Worm (Caenorhabditis elegans) whole organism, L3 larva: ENCODE measurements around the gene col-91.
A peak's percentile ranks its signal among the peaks of the same experiment; 100 is the strongest.

ENCODE experiments used
- R02D3.7 ChIP-seq: fragments of 150-350 bp; optimal IDR thresholded peaks from 2 replicates; lab custom pipeline; 2014; ENCODE audit warnings: missing biosample characterization, missing genetic modification characterization
- ZK546.5 ChIP-seq: sonication (generic microtip); optimal IDR thresholded peaks from 2 replicates; lab custom pipeline; 2017; ENCODE audit warnings: missing biosample characterization, missing genetic modification characterization
- aly-2 ChIP-seq: fragments of 150-350 bp; optimal IDR thresholded peaks from 2 replicates; lab custom pipeline; 2014; ENCODE audit warnings: missing biosample characterization, missing genetic modification characterization
- ama-1 ChIP-seq: fragments of 150-350 bp; optimal IDR thresholded peaks from 2 replicates; lab custom pipeline; 2018
- ceh-16 ChIP-seq: sonication (generic microtip); optimal IDR thresholded peaks from 2 replicates; lab custom pipeline; 2017; ENCODE audit warnings: missing biosample characterization, missing genetic modification characterization
- ceh-28 ChIP-seq: fragments of 150-350 bp; optimal IDR thresholded peaks from 2 replicates; lab custom pipeline; 2014; ENCODE audit warnings: missing biosample characterization, missing genetic modification reagents, missing genetic modification characterization
- ceh-82 ChIP-seq: fragments of 150-350 bp; optimal IDR thresholded peaks from 2 replicates; lab custom pipeline; 2014; ENCODE audit warnings: missing biosample characterization, missing genetic modification characterization
- ceh-9 ChIP-seq: sonication (generic microtip); optimal IDR thresholded peaks from 2 replicates; lab custom pipeline; 2018; ENCODE audit warnings: missing biosample characterization, missing genetic modification characterization
- egl-27 ChIP-seq: sonication (generic microtip); optimal IDR thresholded peaks from 4 replicates; lab custom pipeline; 2017; ENCODE audit warnings: missing biosample characterization, missing genetic modification reagents, missing genetic modification characterization
- egl-5 ChIP-seq: fragments of 150-350 bp; optimal IDR thresholded peaks from 2 replicates; lab custom pipeline; 2017; ENCODE audit warnings: missing biosample characterization, missing genetic modification reagents, missing genetic modification characterization, inconsistent platforms
- eor-1 ChIP-seq, 2 experiments: fragments of 150-350 bp; optimal IDR thresholded peaks; 2 replicates each; lab custom pipeline; 2014 to 2018; ENCODE audit warnings: missing biosample characterization in 2 of 2, missing genetic modification characterization in 2 of 2
- fkh-10 ChIP-seq: sonication (generic microtip); optimal IDR thresholded peaks from 2 replicates; lab custom pipeline; 2017; ENCODE audit warnings: missing biosample characterization, missing genetic modification reagents, missing genetic modification characterization
- fkh-2 ChIP-seq: fragments of 150-350 bp; optimal IDR thresholded peaks from 2 replicates; lab custom pipeline; 2014; ENCODE audit warnings: missing biosample characterization, missing genetic modification reagents, missing genetic modification characterization
- fos-1 ChIP-seq: fragments of 150-350 bp; optimal IDR thresholded peaks from 2 replicates; lab custom pipeline; 2014; ENCODE audit warnings: missing biosample characterization, missing genetic modification characterization
- hmg-11 ChIP-seq: sonication (generic microtip); optimal IDR thresholded peaks from 2 replicates; lab custom pipeline; 2016; ENCODE audit warnings: missing genetic modification characterization, missing compliant biosample characterization
- jun-1 ChIP-seq: fragments of 150-350 bp; optimal IDR thresholded peaks from 2 replicates; lab custom pipeline; 2014; ENCODE audit warnings: missing biosample characterization, missing genetic modification reagents, missing genetic modification characterization
- lin-15B ChIP-seq: fragments of 150-350 bp; optimal IDR thresholded peaks from 2 replicates; lab custom pipeline; 2014; ENCODE audit warnings: missing biosample characterization, missing genetic modification characterization
- lin-39 ChIP-seq: fragments of 150-350 bp; optimal IDR thresholded peaks from 2 replicates; lab custom pipeline; 2018; ENCODE audit warnings: missing biosample characterization, missing genetic modification reagents, missing genetic modification characterization
- mdl-1 ChIP-seq: fragments of 150-350 bp; optimal IDR thresholded peaks from 2 replicates; lab custom pipeline; 2014; ENCODE audit warnings: missing biosample characterization, missing genetic modification characterization
- nfya-1 ChIP-seq: sonication (generic microtip); optimal IDR thresholded peaks from 2 replicates; lab custom pipeline; 2017; ENCODE audit warnings: missing genetic modification characterization, mild to moderate bottlenecking, missing compliant biosample characterization, antibody characterized with exemption, moderate library complexity; ENCODE audit not compliant: insufficient read depth
- nhr-11 ChIP-seq: fragments of 150-350 bp; optimal IDR thresholded peaks from 2 replicates; lab custom pipeline; 2014; ENCODE audit warnings: missing biosample characterization, missing genetic modification characterization
- nhr-12 ChIP-seq: fragments of 150-350 bp; optimal IDR thresholded peaks from 2 replicates; lab custom pipeline; 2014; ENCODE audit warnings: missing biosample characterization, missing genetic modification characterization
- nhr-23 ChIP-seq: fragments of 150-350 bp; optimal IDR thresholded peaks from 2 replicates; lab custom pipeline; 2014; ENCODE audit warnings: missing biosample characterization, missing genetic modification reagents, missing genetic modification characterization
- nhr-237 ChIP-seq: fragments of 150-350 bp; optimal IDR thresholded peaks from 2 replicates; lab custom pipeline; 2014; ENCODE audit warnings: missing biosample characterization, missing genetic modification characterization
- nhr-25 ChIP-seq: sonication (generic microtip); optimal IDR thresholded peaks from 2 replicates; lab custom pipeline; 2017; ENCODE audit warnings: missing biosample characterization, missing genetic modification characterization
- nhr-28 ChIP-seq: fragments of 150-350 bp; optimal IDR thresholded peaks from 2 replicates; lab custom pipeline; 2014; ENCODE audit warnings: missing biosample characterization, missing genetic modification characterization
- nhr-43 ChIP-seq: sonication (generic microtip); optimal IDR thresholded peaks from 2 replicates; lab custom pipeline; 2016; ENCODE audit warnings: mild to moderate bottlenecking, missing genetic modification characterization, missing compliant biosample characterization; ENCODE audit not compliant: poor library complexity, severe bottlenecking
- nhr-67 ChIP-seq: fragments of 150-350 bp; optimal IDR thresholded peaks from 2 replicates; lab custom pipeline; 2014; ENCODE audit warnings: missing biosample characterization, missing genetic modification characterization
- nhr-76 ChIP-seq: fragments of 150-350 bp; sonication (generic microtip); optimal IDR thresholded peaks from 5 replicates; lab custom pipeline; 2014; ENCODE audit warnings: missing biosample characterization, missing genetic modification characterization
- nhr-77 ChIP-seq: fragments of 150-350 bp; optimal IDR thresholded peaks from 2 replicates; lab custom pipeline; 2014; ENCODE audit warnings: missing biosample characterization, missing genetic modification characterization
- pha-4 ChIP-seq: fragments of 150-350 bp; optimal IDR thresholded peaks from 2 replicates; lab custom pipeline; 2014; ENCODE audit warnings: missing biosample characterization, missing genetic modification reagents, missing genetic modification characterization
- pqm-1 ChIP-seq: fragments of 150-350 bp; optimal IDR thresholded peaks from 2 replicates; lab custom pipeline; 2017; ENCODE audit warnings: missing biosample characterization, missing genetic modification characterization, inconsistent platforms
- sea-2 ChIP-seq: fragments of 150-350 bp; sonication (generic microtip); optimal IDR thresholded peaks from 4 replicates; lab custom pipeline; 2014; ENCODE audit warnings: missing biosample characterization, missing genetic modification reagents, missing genetic modification characterization
- skn-1 ChIP-seq: fragments of 150-350 bp; optimal IDR thresholded peaks from 2 replicates; lab custom pipeline; 2014; ENCODE audit warnings: missing biosample characterization, missing genetic modification characterization
- unc-39 ChIP-seq: sonication (generic microtip); optimal IDR thresholded peaks from 4 replicates; lab custom pipeline; 2017; ENCODE audit warnings: missing biosample characterization, missing genetic modification characterization
- unc-62 ChIP-seq: fragments of 150-350 bp; sonication (generic microtip); optimal IDR thresholded peaks from 4 replicates; lab custom pipeline; 2014; ENCODE audit warnings: missing biosample characterization, missing genetic modification reagents, missing genetic modification characterization
- zag-1 ChIP-seq: fragments of 150-350 bp; optimal IDR thresholded peaks from 2 replicates; lab custom pipeline; 2014; ENCODE audit warnings: missing biosample characterization, missing genetic modification characterization
- ztf-11 ChIP-seq: fragments of 150-350 bp; optimal IDR thresholded peaks from 2 replicates; lab custom pipeline; 2014; ENCODE audit warnings: missing biosample characterization, missing genetic modification characterization
- ztf-4 ChIP-seq: fragments of 150-350 bp; optimal IDR thresholded peaks from 2 replicates; lab custom pipeline; 2014; ENCODE audit warnings: missing biosample characterization, missing genetic modification characterization

col-91 gene

ce11 chrIII:8227511-8227910, 36.0 kb downstream of the col-91 start, which contains the start of gene fbxl-1 (continued):
- TF ChIP-seq mdl-1 (tag; lab: Kevin White, UChicago), result peak; percentile 59
- peak; percentile 93 for TF ChIP-seq jun-1 (tag; lab: Kevin White, UChicago)
- peak; percentile 26 for TF ChIP-seq nhr-25 (tag; lab: Kevin White, UChicago)
- TF ChIP-seq unc-62 (GFP tag; lab: Kevin White, UChicago), result peak; percentile 38
- TF ChIP-seq ceh-28, result peak; percentile 33
- no peak for TF ChIP-seq nhr-76 (tag; lab: Kevin White, UChicago)
- TF ChIP-seq ZK546.5 (tag; lab: Kevin White, UChicago), result no peak
- TF ChIP-seq sea-2, result no peak
- no peak for TF ChIP-seq ceh-16 (tag; lab: Kevin White, UChicago)
- TF ChIP-seq nhr-12 (tag; lab: Kevin White, UChicago), result no peak

- TF ChIP-seq ama-1 (no peak), nhr-11 (tag; lab: Kevin White, UChicago) (no peak), skn-1 (tag; lab: Kevin White, UChicago) (no peak), mdl-1 (tag; lab: Kevin White, UChicago) (no peak), lin-39 (tag; lab: Kevin White, UChicago) (no peak), hmg-11 (tag; lab: Kevin White, UChicago) (no peak), nhr-76 (tag; lab: Kevin White, UChicago) (no peak), egl-5 (tag; lab: Kevin White, UChicago) (no peak), eor-1 (tag; optimal IDR thresholded peaks at IDR 0.05; lab: Kevin White, UChicago) (no peak), fos-1 (tag; lab: Kevin White, UChicago) (no peak), ztf-11 (tag; lab: Kevin White, UChicago) (no peak), ceh-28 (no peak), nhr-237 (tag; lab: Kevin White, UChicago) (no peak), nhr-43 (tag; lab: Kevin White, UChicago) (no peak), pqm-1 (tag; lab: Kevin White, UChicago) (no peak), unc-62 (GFP tag; lab: Kevin White, UChicago) (no peak), jun-1 (tag; lab: Kevin White, UChicago) (no peak), egl-27 (no peak)
Observed at ce11 chrIII:8226178-8226577, 37.3 kb downstream of the col-91 start, which contains the start of gene rfs-1. rfs-1 (plus strand) TSS chrIII:8226478.

ce11 chrIII:8224769-8225168, 38.7 kb downstream of the col-91 start, which contains the start of gene mob-4:
mob-4 (plus strand) TSS chrIII:8225097.
- TF ChIP-seq fkh-10 (GFP tag; lab: Kevin White, UChicago), result no peak
- TF ChIP-seq ceh-16 (tag; lab: Kevin White, UChicago), result no peak
- no peak for TF ChIP-seq ceh-82 (tag; lab: Kevin White, UChicago)
- TF ChIP-seq nhr-23, result no peak
- TF ChIP-seq eor-1 (tag; optimal IDR thresholded peaks at IDR 0.05; lab: Kevin White, UChicago), result no peak
- no peak for TF ChIP-seq nhr-67
- no peak for TF ChIP-seq aly-2
- peak; percentile 41 for TF ChIP-seq hmg-11 (tag; lab: Kevin White, UChicago)
- peak; percentile 11 for TF ChIP-seq nfya-1 (tag; lab: Kevin White, UChicago)
- no peak for TF ChIP-seq nhr-12 (tag; lab: Kevin White, UChicago)
- no peak for TF ChIP-seq nhr-28 (tag; lab: Kevin White, UChicago)
- no peak for TF ChIP-seq pqm-1 (tag; lab: Kevin White, UChicago)
- TF ChIP-seq fos-1 (tag; lab: Kevin White, UChicago), result no peak
- TF ChIP-seq egl-27, result no peak
- peak; percentile 1 for TF ChIP-seq egl-5 (tag; lab: Kevin White, UChicago)
- TF ChIP-seq fkh-2 (tag; lab: Kevin White, UChicago), result no peak
- TF ChIP-seq unc-39, result no peak
- peak; percentile 22 for TF ChIP-seq pha-4 (tag; lab: Kevin White, UChicago)
- TF ChIP-seq ama-1, result no peak
- peak; percentile 57 for TF ChIP-seq lin-15B (tag; lab: Kevin White, UChicago)
- TF ChIP-seq ceh-28, result no peak
- no peak for TF ChIP-seq ceh-9 (tag; lab: Kevin White, UChicago)

- TF ChIP-seq nfya-1 (tag; lab: Kevin White, UChicago) (no peak), fos-1 (tag; lab: Kevin White, UChicago) (no peak), nhr-76 (tag; lab: Kevin White, UChicago) (no peak), skn-1 (tag; lab: Kevin White, UChicago) (no peak), sea-2 (no peak), nhr-77 (no peak), unc-39 (no peak), R02D3.7 (tag; lab: Kevin White, UChicago) (no peak), mdl-1 (tag; lab: Kevin White, UChicago) (no peak), eor-1 (tag; optimal IDR thresholded peaks at IDR 0.05; lab: Kevin White, UChicago) (no peak), ztf-4 (tag; lab: Kevin White, UChicago) (no peak), nhr-12 (tag; lab: Kevin White, UChicago) (no peak), zag-1 (tag; lab: Kevin White, UChicago) (no peak), nhr-23 (no peak), egl-5 (tag; lab: Kevin White, UChicago) (no peak)
- TF ChIP-seq, all 47 proteins: peak for 0
Observed at ce11 chrIII:8220081-8220480, 43.4 kb downstream of the col-91 start.
